Worm (Caenorhabditis elegans) whole organism, young adult: ENCODE data around the gene C14E2.6.
A peak's percentile ranks its signal among the peaks of the same experiment; 100 is the strongest.

Experiments used
- B0261.1 ChIP-seq: sonication (generic microtip); optimal IDR thresholded peaks from 2 replicates; lab custom pipeline; 2016; ENCODE audit warnings: mild to moderate bottlenecking, missing genetic modification characterization, moderate library complexity, missing compliant biosample characterization
- C06A6.2 ChIP-seq: fragments of 200-800 bp; sonication (Bioruptor generic); conservative IDR thresholded peaks from 2 replicates; pipeline ENCODE4 v1.3.6; 2022; ENCODE audit warnings: missing genetic modification characterization, missing compliant biosample characterization
- F22D6.2 ChIP-seq: sonication (generic microtip); optimal IDR thresholded peaks from 2 replicates; lab custom pipeline; 2016; ENCODE audit warnings: mild to moderate bottlenecking, missing genetic modification characterization, missing compliant biosample characterization
- F39B2.1 ChIP-seq: fragments of 200-800 bp; sonication (Bioruptor generic); IDR thresholded peaks from 2 replicates; pipeline ENCODE4 v1.3.6; 2022; ENCODE audit warnings: missing genetic modification reagents, missing genetic modification characterization, missing compliant biosample characterization
- F49E8.2 ChIP-seq: sonication (generic microtip); optimal IDR thresholded peaks from 3 replicates; lab custom pipeline; 2017; ENCODE audit warnings: missing genetic modification characterization, mild to moderate bottlenecking, missing compliant biosample characterization, antibody characterized with exemption, moderate library complexity; ENCODE audit not compliant: insufficient read depth
- F52B5.7 ChIP-seq: sonication (generic microtip); optimal IDR thresholded peaks from 2 replicates; lab custom pipeline; 2016; ENCODE audit warnings: mild to moderate bottlenecking, missing genetic modification characterization, missing compliant biosample characterization
- K12H6.12 ChIP-seq: fragments of 200-800 bp; sonication (Bioruptor generic); optimal IDR thresholded peaks from 2 replicates; lab custom pipeline; 2018; ENCODE audit warnings: mild to moderate bottlenecking, missing genetic modification characterization, missing compliant biosample characterization
- T26A5.8 ChIP-seq: sonication (generic microtip); optimal IDR thresholded peaks from 2 replicates; lab custom pipeline; 2016; ENCODE audit warnings: missing genetic modification characterization, missing compliant biosample characterization
- Y53F4B.3 ChIP-seq: fragments of 200-800 bp; sonication (Bioruptor generic); IDR thresholded peaks from 2 replicates; pipeline ENCODE4 v1.3.6; 2022; ENCODE audit warnings: missing genetic modification reagents, missing genetic modification characterization, missing compliant biosample characterization
- Y79H2A.3 ChIP-seq: fragments of 200-800 bp; sonication (Bioruptor generic); conservative IDR thresholded peaks from 2 replicates; pipeline ENCODE4 v1.3.6; 2022; ENCODE audit warnings: missing genetic modification reagents, missing genetic modification characterization, missing compliant biosample characterization
- attf-3 ChIP-seq: fragments of 200-800 bp; sonication (Bioruptor generic); conservative IDR thresholded peaks from 2 replicates; pipeline ENCODE4 v1.3.6; 2022; ENCODE audit warnings: missing genetic modification reagents, missing genetic modification characterization, missing compliant biosample characterization
- attf-5 ChIP-seq: fragments of 200-800 bp; sonication (Bioruptor generic); optimal IDR thresholded peaks from 2 replicates; lab custom pipeline; 2018; ENCODE audit warnings: mild to moderate bottlenecking, missing genetic modification characterization, missing compliant biosample characterization
- cebp-2 ChIP-seq: fragments of 200-800 bp; sonication (Bioruptor generic); IDR thresholded peaks from 2 replicates; pipeline ENCODE4 v1.3.6; 2022; ENCODE audit warnings: missing genetic modification characterization, missing compliant biosample characterization
- ceh-27 ChIP-seq: fragments of 200-800 bp; sonication (Bioruptor generic); optimal IDR thresholded peaks from 2 replicates; lab custom pipeline; 2018; ENCODE audit warnings: mild to moderate bottlenecking, missing genetic modification characterization, moderate library complexity, missing compliant biosample characterization
- dox-1 ChIP-seq: fragments of 200-800 bp; sonication (Bioruptor generic); IDR thresholded peaks from 2 replicates; pipeline ENCODE4 v1.3.6; 2022; ENCODE audit warnings: missing genetic modification reagents, missing genetic modification characterization, missing compliant biosample characterization
- egl-18 ChIP-seq: fragments of 200-800 bp; sonication (Bioruptor generic); IDR thresholded peaks from 2 replicates; pipeline ENCODE4 v1.3.6; 2022; ENCODE audit warnings: missing genetic modification reagents, missing genetic modification characterization, missing compliant biosample characterization
- fkh-3 ChIP-seq: sonication (generic microtip); optimal IDR thresholded peaks from 2 replicates; lab custom pipeline; 2016; ENCODE audit warnings: mild to moderate bottlenecking, missing genetic modification characterization, missing compliant biosample characterization
- gei-17 ChIP-seq: fragments of 200-800 bp; sonication (Bioruptor generic); optimal IDR thresholded peaks from 2 replicates; lab custom pipeline; 2018; ENCODE audit warnings: mild to moderate bottlenecking, missing genetic modification characterization, missing compliant biosample characterization
- hrde-1 ChIP-seq: sonication (generic microtip); optimal IDR thresholded peaks from 2 replicates; lab custom pipeline; 2016; ENCODE audit warnings: missing genetic modification characterization, mild to moderate bottlenecking, missing compliant biosample characterization, moderate library complexity, missing genotype, missing genetic modification reagents, borderline replicate concordance
- lin-26 ChIP-seq: fragments of 200-800 bp; sonication (Bioruptor generic); IDR thresholded peaks from 2 replicates; pipeline ENCODE4 v1.3.6; 2022; ENCODE audit warnings: missing genetic modification reagents, missing genetic modification characterization, missing compliant biosample characterization
- lin-40 ChIP-seq: sonication (generic microtip); optimal IDR thresholded peaks from 2 replicates; lab custom pipeline; 2016; ENCODE audit warnings: missing genetic modification characterization, mild to moderate bottlenecking, missing compliant biosample characterization, missing genotype, missing genetic modification reagents
- lsy-27 ChIP-seq: sonication (generic microtip); optimal IDR thresholded peaks from 2 replicates; lab custom pipeline; 2017; ENCODE audit warnings: missing genetic modification characterization, mild to moderate bottlenecking, missing compliant biosample characterization, antibody characterized with exemption, missing genotype, borderline replicate concordance; ENCODE audit not compliant: insufficient read depth
- madf-10 ChIP-seq: sonication (generic microtip); optimal IDR thresholded peaks from 2 replicates; lab custom pipeline; 2016; ENCODE audit warnings: mild to moderate bottlenecking, missing genetic modification characterization, missing compliant biosample characterization
- madf-3 ChIP-seq: fragments of 200-800 bp; sonication (Bioruptor generic); IDR thresholded peaks from 2 replicates; pipeline ENCODE4 v1.3.6; 2022; ENCODE audit warnings: missing genetic modification reagents, missing genetic modification characterization, missing compliant biosample characterization
- mcd-1 ChIP-seq: fragments of 200-800 bp; sonication (Bioruptor generic); IDR thresholded peaks from 2 replicates; pipeline ENCODE4 v1.3.6; 2022; ENCODE audit warnings: missing genetic modification reagents, missing genetic modification characterization, missing compliant biosample characterization
- mel-28 ChIP-seq: sonication (generic microtip); optimal IDR thresholded peaks from 2 replicates; lab custom pipeline; 2016; ENCODE audit warnings: borderline replicate concordance, mild to moderate bottlenecking, missing genetic modification characterization, missing compliant biosample characterization
- mxl-1 ChIP-seq: sonication (generic microtip); optimal IDR thresholded peaks from 2 replicates; lab custom pipeline; 2016; ENCODE audit warnings: missing genetic modification characterization, missing compliant biosample characterization
- nfya-2 ChIP-seq: fragments of 200-800 bp; sonication (Bioruptor generic); IDR thresholded peaks from 2 replicates; pipeline ENCODE4 v1.3.6; 2022; ENCODE audit warnings: missing genetic modification reagents, missing genetic modification characterization, missing compliant biosample characterization
- nfyb-1 ChIP-seq: fragments of 200-800 bp; sonication (Bioruptor generic); IDR thresholded peaks from 2 replicates; pipeline ENCODE4 v1.3.6; 2022; ENCODE audit warnings: missing genetic modification reagents, missing genetic modification characterization, missing compliant biosample characterization
- nhr-120 ChIP-seq: fragments of 200-800 bp; sonication (Bioruptor generic); IDR thresholded peaks from 2 replicates; pipeline ENCODE4 v1.3.6; 2022; ENCODE audit warnings: missing genetic modification characterization, missing compliant biosample characterization
- nhr-27 ChIP-seq: fragments of 200-800 bp; sonication (Bioruptor generic); optimal IDR thresholded peaks from 2 replicates; lab custom pipeline; 2018; ENCODE audit warnings: mild to moderate bottlenecking, missing genetic modification characterization, moderate library complexity, missing compliant biosample characterization
- nhr-80 ChIP-seq: sonication (generic microtip); optimal IDR thresholded peaks from 2 replicates; lab custom pipeline; 2016; ENCODE audit warnings: missing genetic modification characterization, missing compliant biosample characterization
- pha-4 ChIP-seq: fragments of 150-350 bp; sonication (generic microtip); optimal IDR thresholded peaks from 2 replicates; lab custom pipeline; 2014; ENCODE audit warnings: missing biosample characterization, missing genetic modification reagents, missing genetic modification characterization
- rcor-1 ChIP-seq: fragments of 200-800 bp; sonication (Bioruptor generic); IDR thresholded peaks from 2 replicates; pipeline ENCODE4 v1.3.6; 2022; ENCODE audit warnings: missing genetic modification reagents, missing genetic modification characterization, missing compliant biosample characterization
- rec-8 ChIP-seq, 2 experiments: sonication (generic microtip); optimal IDR thresholded peaks; 2 replicates each; lab custom pipeline; 2016; ENCODE audit warnings: mild to moderate bottlenecking in 2 of 2, missing genetic modification characterization in 2 of 2, missing genetic modification reagents in 2 of 2, missing genotype in 2 of 2, missing biosample characterization in 1 of 2, missing compliant biosample characterization in 1 of 2, moderate library complexity in 1 of 2
- rpc-1 ChIP-seq, 2 experiments: fragments of 150-350 bp in 1 of 2; sonication (generic microtip) in 1 of 2; optimal IDR thresholded peaks; 2 replicates each; lab custom pipeline; 2014 to 2018; ENCODE audit warnings: missing biosample characterization in 1 of 2, missing genetic modification characterization in 1 of 2, missing genetic modification reagents in 1 of 2, missing genotype in 1 of 2
- sdz-38 ChIP-seq: sonication (generic microtip); optimal IDR thresholded peaks from 2 replicates; lab custom pipeline; 2016; ENCODE audit warnings: missing genotype, missing genetic modification characterization, missing compliant biosample characterization
- sea-2 ChIP-seq: fragments of 200-800 bp; sonication (Bioruptor generic); IDR thresholded peaks from 2 replicates; pipeline ENCODE4 v1.3.6; 2022; ENCODE audit warnings: missing genetic modification characterization, missing compliant biosample characterization
- tbp1 ChIP-seq: fragments of 200-800 bp; sonication (Bioruptor generic); optimal IDR thresholded peaks from 2 replicates; lab custom pipeline; 2018; ENCODE audit warnings: mild to moderate bottlenecking, missing genetic modification characterization, missing compliant biosample characterization
- tbx-9 ChIP-seq: sonication (generic microtip); optimal IDR thresholded peaks from 2 replicates; lab custom pipeline; 2016; ENCODE audit warnings: borderline replicate concordance, missing genetic modification characterization, inconsistent platforms, missing compliant biosample characterization
- unc-62 ChIP-seq: fragments of 150-350 bp; optimal IDR thresholded peaks from 2 replicates; lab custom pipeline; 2014; ENCODE audit warnings: missing biosample characterization, missing genetic modification reagents, missing genetic modification characterization
- zfh-2 ChIP-seq: fragments of 200-800 bp; sonication (Bioruptor generic); conservative IDR thresholded peaks from 2 replicates; pipeline ENCODE4 v1.3.6; 2022; ENCODE audit warnings: missing genetic modification reagents, missing genetic modification characterization, missing compliant biosample characterization
- zim-3 ChIP-seq: sonication (generic microtip); optimal IDR thresholded peaks from 2 replicates; lab custom pipeline; 2017; ENCODE audit warnings: mild to moderate bottlenecking, missing genetic modification characterization, moderate library complexity, missing compliant biosample characterization
- ztf-18 ChIP-seq: sonication (generic microtip); optimal IDR thresholded peaks from 2 replicates; lab custom pipeline; 2016; ENCODE audit warnings: missing genotype, mild to moderate bottlenecking, missing genetic modification characterization, missing compliant biosample characterization
- ztf-26 ChIP-seq: sonication (generic microtip); optimal IDR thresholded peaks from 2 replicates; lab custom pipeline; 2017; ENCODE audit warnings: missing genetic modification characterization, missing compliant biosample characterization
- ztf-28 ChIP-seq: fragments of 200-800 bp; sonication (Bioruptor generic); IDR thresholded peaks from 2 replicates; pipeline ENCODE4 v1.3.6; 2022; ENCODE audit warnings: missing genetic modification reagents, missing genetic modification characterization, missing compliant biosample characterization
- ztf-3 ChIP-seq: fragments of 200-800 bp; sonication (Bioruptor generic); optimal IDR thresholded peaks from 2 replicates; lab custom pipeline; 2018; ENCODE audit warnings: mild to moderate bottlenecking, missing genetic modification characterization, missing compliant biosample characterization
- ztf-6 ChIP-seq: fragments of 200-800 bp; sonication (Bioruptor generic); IDR thresholded peaks from 2 replicates; pipeline ENCODE4 v1.3.6; 2022; ENCODE audit warnings: missing genetic modification reagents, missing genetic modification characterization, missing compliant biosample characterization

Gene C14E2.6

DNA sequence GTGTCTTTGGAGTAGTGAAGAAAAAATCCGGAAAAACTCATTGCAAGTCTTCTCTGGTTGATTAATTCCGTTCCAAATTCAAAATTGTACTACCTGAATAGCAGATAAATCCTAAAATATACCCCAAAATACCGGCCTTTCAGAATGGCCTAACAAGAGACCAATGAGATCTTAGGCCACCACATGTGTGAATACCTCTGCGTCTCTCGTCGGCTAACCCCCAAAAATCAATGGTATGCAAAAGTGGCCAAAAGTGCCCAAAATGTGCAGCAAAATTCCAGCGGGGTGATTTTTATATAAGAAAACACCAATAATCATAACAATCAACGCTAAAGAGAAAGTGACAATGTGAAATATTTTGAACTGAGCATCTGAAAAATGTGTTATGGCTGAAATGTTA, 23.8 kb upstream of the C14E2.6 start, which contains the start of gene T26C11.9:
TSS of gene T26C11.9 (minus strand) at position 254 of the 400 bp plus-strand sequence.
- TF ChIP-seq attf-3 = no peak
- peak; percentile 14; the same call in 1 of the 2 replicates for TF ChIP-seq mcd-1 (GFP tag; lab: Robert Waterston, UW)
- no peak for TF ChIP-seq F52B5.7 (tag; lab: Kevin White, UChicago)
- TF ChIP-seq lsy-27 (tag; lab: Kevin White, UChicago) = no peak
- TF ChIP-seq sea-2 = no peak
- no peak for TF ChIP-seq gei-17 (GFP tag; lab: Kevin White, UChicago)
- TF ChIP-seq F49E8.2 = no peak
- no peak for TF ChIP-seq mel-28 (tag; lab: Kevin White, UChicago)
- TF ChIP-seq nhr-120 = no peak
- TF ChIP-seq ztf-6 (GFP tag; lab: Robert Waterston, UW) = no peak
- no peak for TF ChIP-seq rec-8 (tag; optimal IDR thresholded peaks at IDR 0.05; lab: Kevin White, UChicago)
- no peak for TF ChIP-seq pha-4
- no peak for TF ChIP-seq unc-62
- no peak for TF ChIP-seq B0261.1
- TF ChIP-seq rpc-1 (optimal IDR thresholded peaks at IDR 0.05; lab: Kevin White, UChicago) = no peak
- TF ChIP-seq rpc-1 (tag; optimal IDR thresholded peaks at IDR 0.05; lab: Kevin White, UChicago) = no peak
- TF ChIP-seq T26A5.8 (tag; lab: Kevin White, UChicago) = no peak
- no peak for TF ChIP-seq nfya-2 (GFP tag; lab: Robert Waterston, UW)
- TF ChIP-seq ztf-26 (tag; lab: Kevin White, UChicago) = no peak
- TF ChIP-seq attf-5 = peak; percentile 21
- no peak for TF ChIP-seq sdz-38 (tag; lab: Kevin White, UChicago)
- TF ChIP-seq ceh-27 (GFP tag; lab: Kevin White, UChicago) = peak; percentile 43
- no peak for TF ChIP-seq zim-3 (tag; lab: Kevin White, UChicago)
- no peak for TF ChIP-seq nfyb-1
- no peak for TF ChIP-seq Y53F4B.3
- no peak for TF ChIP-seq lin-40 (tag; lab: Kevin White, UChicago)
- TF ChIP-seq tbp1 (GFP tag; lab: Kevin White, UChicago) = no peak
- TF ChIP-seq hrde-1 (tag; lab: Kevin White, UChicago) = no peak

DNA sequence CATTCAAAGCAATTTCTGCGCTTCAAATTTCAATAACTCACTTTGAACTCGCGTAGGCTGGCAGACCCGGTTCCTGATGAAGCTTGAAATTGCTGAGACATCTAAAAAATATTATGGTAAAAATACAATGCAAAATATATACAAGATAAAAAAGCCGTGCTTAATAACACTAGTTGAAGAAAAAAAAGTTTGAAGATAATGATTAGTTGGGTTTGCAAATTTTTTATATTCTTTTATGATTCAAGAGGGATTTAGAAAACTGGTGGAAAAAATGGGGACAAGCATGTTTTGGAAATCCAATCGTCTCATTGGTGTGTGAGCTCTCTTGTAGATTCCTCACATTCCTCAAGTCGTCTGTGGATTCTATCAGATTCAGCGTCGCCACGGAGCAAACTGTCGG, 22.8 kb upstream of the C14E2.6 start, which contains the start of gene ceh-21:
TSS of gene ceh-21 (minus strand) at position 101 of the 400 bp plus-strand sequence.
- no peak for TF ChIP-seq Y79H2A.3 (GFP tag; lab: Robert Waterston, UW)
- no peak for TF ChIP-seq ztf-28 (GFP tag; lab: Robert Waterston, UW)
- no peak for TF ChIP-seq ztf-18 (tag; lab: Kevin White, UChicago)
- TF ChIP-seq F39B2.1 = no peak
- no peak for TF ChIP-seq madf-10 (tag; lab: Kevin White, UChicago)
- no peak for TF ChIP-seq tbx-9 (tag; lab: Kevin White, UChicago)
- no peak for TF ChIP-seq mxl-1 (tag; lab: Kevin White, UChicago)
- TF ChIP-seq F22D6.2 (tag; lab: Kevin White, UChicago) = no peak

DNA sequence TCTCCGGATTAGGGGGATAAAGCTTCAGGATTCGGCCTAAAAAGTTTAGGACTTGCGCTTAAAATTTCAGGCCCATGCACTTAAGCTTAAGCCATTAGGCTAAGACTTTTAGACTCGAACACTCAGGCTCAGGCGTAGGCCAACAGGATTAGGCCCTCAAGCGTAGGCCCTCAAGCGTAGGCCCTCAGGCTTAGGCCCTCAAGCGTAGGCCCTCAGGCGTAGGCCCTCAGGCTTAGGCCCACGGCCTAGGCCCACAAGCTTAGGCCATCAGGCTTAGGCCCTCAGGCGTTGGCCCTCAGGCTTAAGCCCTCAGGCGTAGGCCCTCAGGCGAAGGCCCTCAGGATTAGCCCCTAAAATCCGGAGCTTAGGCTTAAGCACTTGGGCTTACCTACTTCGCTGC, 20.7 kb upstream of the C14E2.6 start:
- TF ChIP-seq cebp-2 (GFP tag; lab: Robert Waterston, UW) (0 out of 2 replicates have a peak, but pooled peaks have one; percentile 45), lin-26 (no peak), egl-18 (GFP tag; lab: Robert Waterston, UW) (0 out of 2 replicates have a peak, but pooled peaks have one; percentile 32), C06A6.2 (GFP tag; lab: Robert Waterston, UW) (0 out of 2 replicates have a peak, but pooled peaks have one; percentile 24), K12H6.12 (tag; lab: Kevin White, UChicago) (no peak), dox-1 (GFP tag; lab: Robert Waterston, UW) (0 out of 2 replicates have a peak, but pooled peaks have one; percentile 11), nhr-27 (tag; lab: Kevin White, UChicago) (no peak), fkh-3 (tag; lab: Kevin White, UChicago) (no peak), madf-3 (GFP tag; lab: Robert Waterston, UW) (no peak), nhr-80 (tag; lab: Kevin White, UChicago) (no peak), ztf-3 (GFP tag; lab: Kevin White, UChicago) (no peak), ceh-27 (GFP tag; lab: Kevin White, UChicago) (no peak), zfh-2 (GFP tag; lab: Robert Waterston, UW) (peak; percentile 38; the same call in 1 of the 2 replicates), rcor-1 (GFP tag; lab: Robert Waterston, UW) (0 out of 2 replicates have a peak, but pooled peaks have one; percentile 13)
